Worm (Caenorhabditis elegans) whole organism, midembryonic: ENCODE results near the gene K07H8.9.

Source experiments
- T22C8.4 ChIP-seq: fragments of 200-800 bp; sonication (Bioruptor generic); IDR thresholded peaks from 2 replicates; pipeline ENCODE4 v1.3.6; 2022; ENCODE audit warnings: missing genetic modification characterization, missing compliant biosample characterization
- cog-1 ChIP-seq: sonication (generic microtip); optimal IDR thresholded peaks from 2 replicates; lab custom pipeline; 2016; ENCODE audit warnings: missing genetic modification characterization, missing compliant biosample characterization
- flt-1 ChIP-seq: fragments of 200-800 bp; sonication (Bioruptor generic); IDR thresholded peaks from 2 replicates; pipeline ENCODE4 v1.3.6; 2022; ENCODE audit warnings: missing genetic modification characterization, missing compliant biosample characterization
- klf-2 ChIP-seq: fragments of 200-800 bp; sonication (Bioruptor generic); conservative IDR thresholded peaks from 2 replicates; pipeline ENCODE4 v1.3.6; 2022; ENCODE audit warnings: missing genetic modification reagents, missing genetic modification characterization, missing compliant biosample characterization
- med-1 ChIP-seq: sonication (generic microtip); optimal IDR thresholded peaks from 2 replicates; lab custom pipeline; 2017; ENCODE audit warnings: missing genetic modification characterization, mild to moderate bottlenecking, missing compliant biosample characterization, antibody characterized with exemption, missing genetic modification reagents; ENCODE audit not compliant: insufficient read depth
- ref-1 ChIP-seq: fragments of 200-800 bp; sonication (Bioruptor generic); conservative IDR thresholded peaks from 2 replicates; pipeline ENCODE4 v1.3.6; 2022; ENCODE audit warnings: missing genetic modification reagents, missing genetic modification characterization, missing compliant biosample characterization
- tab-1 ChIP-seq: fragments of 200-800 bp; sonication (Bioruptor generic); IDR thresholded peaks from 2 replicates; pipeline ENCODE4 v1.3.6; 2022; ENCODE audit warnings: missing genetic modification characterization, missing compliant biosample characterization
- ztf-23 ChIP-seq: fragments of 200-800 bp; sonication (Bioruptor generic); IDR thresholded peaks from 2 replicates; pipeline ENCODE4 v1.3.6; 2022; ENCODE audit warnings: missing genetic modification reagents, missing genetic modification characterization, missing compliant biosample characterization
- ztf-29 ChIP-seq: fragments of 200-800 bp; sonication (Bioruptor generic); IDR thresholded peaks from 2 replicates; pipeline ENCODE4 v1.3.6; 2022; ENCODE audit warnings: missing genetic modification reagents, missing genetic modification characterization, missing compliant biosample characterization

DNA sequence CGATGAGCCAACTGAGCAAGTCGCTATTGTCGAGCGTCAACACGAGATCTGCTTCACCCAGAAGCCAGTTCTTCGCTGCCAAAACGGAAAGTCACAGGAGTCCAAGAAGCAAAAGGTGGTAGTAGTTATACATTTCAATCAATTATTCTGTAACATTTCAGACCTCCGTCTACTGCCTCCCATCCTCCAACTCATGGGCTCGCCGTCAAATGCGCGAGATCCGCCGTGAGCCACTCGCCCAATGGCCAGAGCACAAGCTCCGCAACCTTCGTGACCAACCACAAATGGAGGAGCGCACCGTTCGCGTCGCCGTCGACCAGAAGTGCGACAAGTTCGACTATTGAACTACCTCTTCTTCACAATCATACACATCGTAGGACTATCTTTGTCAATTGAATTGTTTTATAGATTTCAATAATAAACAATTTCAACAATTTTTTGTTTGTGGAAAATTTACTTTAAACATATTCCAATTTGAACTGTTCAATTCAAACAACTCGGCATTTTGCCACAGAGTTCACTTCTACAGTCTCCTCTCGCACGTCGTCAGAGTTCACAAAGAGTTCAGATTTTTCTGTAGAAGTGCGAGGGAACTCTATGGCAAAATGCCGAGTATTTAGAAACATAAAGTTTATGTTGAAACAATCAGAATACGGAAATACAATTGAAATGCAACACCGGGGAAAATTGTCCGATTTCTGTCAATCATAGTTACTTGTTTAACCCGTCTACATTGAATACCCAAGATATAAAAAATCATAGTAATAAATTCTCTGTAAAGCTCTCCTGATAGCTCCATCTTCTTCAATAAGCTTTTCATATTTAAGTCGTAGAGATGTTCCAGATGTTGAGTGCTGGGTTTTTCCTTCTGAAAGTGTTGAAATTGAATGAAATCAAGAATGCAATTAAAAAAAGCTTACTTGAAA is 20.0 kb downstream of the K07H8.9 start:
- TF ChIP-seq cog-1 = no peak
- TF ChIP-seq ztf-29 (GFP tag; lab: Robert Waterston, UW) = no peak
- TF ChIP-seq ref-1 (GFP tag; lab: Robert Waterston, UW) = no peak
- TF ChIP-seq ztf-23 = no peak
- no peak for TF ChIP-seq flt-1
- no peak for TF ChIP-seq med-1 (GFP tag; lab: Kevin White, UChicago)
- no peak for TF ChIP-seq klf-2 (GFP tag; lab: Robert Waterston, UW)
- TF ChIP-seq tab-1 (GFP tag; lab: Robert Waterston, UW) = no peak
- no peak for TF ChIP-seq T22C8.4 (GFP tag; lab: Robert Waterston, UW)
